Worm (Caenorhabditis elegans) whole organism, midembryonic: ENCODE results near the gene F53A9.6.

ENCODE experiments used
- T22C8.4 ChIP-seq: fragments of 200-800 bp; sonication (Bioruptor generic); IDR thresholded peaks from 2 replicates; pipeline ENCODE4 v1.3.6; 2022; ENCODE audit warnings: missing genetic modification characterization, missing compliant biosample characterization
- cog-1 ChIP-seq: sonication (generic microtip); optimal IDR thresholded peaks from 2 replicates; lab custom pipeline; 2016; ENCODE audit warnings: missing genetic modification characterization, missing compliant biosample characterization
- flt-1 ChIP-seq: fragments of 200-800 bp; sonication (Bioruptor generic); IDR thresholded peaks from 2 replicates; pipeline ENCODE4 v1.3.6; 2022; ENCODE audit warnings: missing genetic modification characterization, missing compliant biosample characterization
- klf-2 ChIP-seq: fragments of 200-800 bp; sonication (Bioruptor generic); conservative IDR thresholded peaks from 2 replicates; pipeline ENCODE4 v1.3.6; 2022; ENCODE audit warnings: missing genetic modification reagents, missing genetic modification characterization, missing compliant biosample characterization
- med-1 ChIP-seq: sonication (generic microtip); optimal IDR thresholded peaks from 2 replicates; lab custom pipeline; 2017; ENCODE audit warnings: missing genetic modification characterization, mild to moderate bottlenecking, missing compliant biosample characterization, antibody characterized with exemption, missing genetic modification reagents; ENCODE audit not compliant: insufficient read depth
- ref-1 ChIP-seq: fragments of 200-800 bp; sonication (Bioruptor generic); conservative IDR thresholded peaks from 2 replicates; pipeline ENCODE4 v1.3.6; 2022; ENCODE audit warnings: missing genetic modification reagents, missing genetic modification characterization, missing compliant biosample characterization
- tab-1 ChIP-seq: fragments of 200-800 bp; sonication (Bioruptor generic); IDR thresholded peaks from 2 replicates; pipeline ENCODE4 v1.3.6; 2022; ENCODE audit warnings: missing genetic modification characterization, missing compliant biosample characterization
- ztf-23 ChIP-seq: fragments of 200-800 bp; sonication (Bioruptor generic); IDR thresholded peaks from 2 replicates; pipeline ENCODE4 v1.3.6; 2022; ENCODE audit warnings: missing genetic modification reagents, missing genetic modification characterization, missing compliant biosample characterization
- ztf-29 ChIP-seq: fragments of 200-800 bp; sonication (Bioruptor generic); IDR thresholded peaks from 2 replicates; pipeline ENCODE4 v1.3.6; 2022; ENCODE audit warnings: missing genetic modification reagents, missing genetic modification characterization, missing compliant biosample characterization

ce11 chrX:8745524-8745923 is 31.9 kb upstream of the F53A9.6 start:
- no peak for TF ChIP-seq flt-1 (GFP tag; lab: Robert Waterston, UW)
- TF ChIP-seq ztf-23: no peak
- no peak for TF ChIP-seq tab-1 (GFP tag; lab: Robert Waterston, UW)
- TF ChIP-seq med-1: no peak
- no peak for TF ChIP-seq ref-1 (GFP tag; lab: Robert Waterston, UW)
- TF ChIP-seq klf-2 (GFP tag; lab: Robert Waterston, UW): no peak
- TF ChIP-seq T22C8.4: no peak
- no peak for TF ChIP-seq cog-1 (tag; lab: Kevin White, UChicago)
- TF ChIP-seq ztf-29 (GFP tag; lab: Robert Waterston, UW): no peak
